Worm (Caenorhabditis elegans): Measurements from ENCODE around the gene dhs-15.

DNA sequence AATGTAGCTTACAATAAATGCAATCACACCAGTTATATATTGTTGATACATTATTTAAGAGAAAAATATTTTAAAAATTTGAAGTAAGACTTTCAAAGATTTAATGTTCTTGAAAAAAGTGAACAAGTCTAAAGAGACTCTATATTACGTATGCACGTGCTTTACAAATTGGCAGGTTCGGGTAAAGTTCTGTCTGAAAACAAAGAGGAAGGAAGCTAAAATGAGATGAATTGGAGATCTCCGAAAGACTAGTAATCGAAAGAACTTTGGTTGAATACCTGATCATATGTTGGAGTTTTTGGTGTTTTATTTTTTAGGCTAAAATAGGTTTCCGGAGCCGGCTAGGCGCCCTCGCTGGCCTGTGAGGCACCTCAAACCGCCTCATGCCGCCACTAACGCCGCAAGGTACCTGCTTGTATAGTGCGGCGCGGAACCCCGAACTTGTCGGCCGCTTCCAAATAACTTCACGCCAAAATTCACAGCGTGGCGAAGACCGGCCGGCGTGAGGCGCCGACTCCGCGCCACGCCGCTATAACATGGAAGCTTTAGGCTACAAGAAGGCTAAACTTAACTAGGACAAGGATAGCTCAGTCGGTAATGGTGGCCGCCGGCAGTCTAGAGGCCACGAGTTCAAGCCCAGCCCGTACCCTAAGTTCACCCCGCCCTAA lies 12.3 kb downstream of the dhs-15 start, which contains the start of gene srx-28:
- TF ChIP-seq tbx-11 (GFP tag; IDR thresholded peaks at IDR 0.05) = no peak
- no peak for TF ChIP-seq flt-1 (GFP tag; IDR thresholded peaks at IDR 0.05)
- no peak for TF ChIP-seq scrt-1 (GFP tag; IDR thresholded peaks at IDR 0.05)
- TF ChIP-seq ama-1 (optimal IDR thresholded peaks at IDR 0.05) = no peak

Data from whole organism, early embryonic.